Fruit fly (Drosophila melanogaster): ENCODE results near the gene yl.

The yl gene

DNA sequence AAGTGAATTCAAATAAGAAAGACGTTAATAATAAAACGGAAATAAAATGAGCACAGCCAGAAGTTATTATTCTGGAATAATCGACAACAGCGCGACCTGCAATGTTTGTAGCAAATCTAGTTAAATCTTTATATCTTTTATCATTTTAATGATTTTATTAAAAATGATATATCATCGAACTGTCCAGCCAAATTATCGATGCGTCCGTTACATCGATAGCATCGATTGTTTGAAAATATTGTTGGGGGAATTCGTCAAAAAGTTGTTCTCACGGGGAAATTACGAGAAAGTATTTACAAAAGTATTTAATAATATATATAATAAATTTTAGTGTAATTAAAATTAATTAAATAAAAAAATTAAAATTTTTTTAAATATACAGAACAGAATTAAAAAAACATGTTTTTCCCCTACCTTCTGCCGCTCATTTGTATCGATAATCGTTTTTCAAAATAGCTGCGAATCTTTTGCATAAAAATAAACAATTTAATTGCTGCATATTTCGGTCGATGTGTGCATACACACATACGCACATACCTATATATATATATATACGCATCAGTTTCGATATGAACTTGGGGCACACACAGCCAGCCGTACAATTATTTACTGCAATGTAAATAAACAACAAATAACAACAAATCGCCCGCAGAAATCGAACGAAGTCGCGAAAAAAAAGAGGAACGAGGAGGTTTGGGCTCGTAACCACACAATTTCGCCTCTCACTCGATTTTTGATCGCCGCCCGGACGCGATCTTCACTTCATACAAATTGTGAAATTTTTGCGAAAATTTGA is 50.1 kb downstream of the yl start, which contains the start of gene CG32599:
Gene CG32599 (plus strand): TSS at position 746 of the 796 bp plus-strand sequence.
- TF ChIP-seq CG13204 (GFP tag; optimal IDR thresholded peaks at IDR 0.05) (no peak), CG8159 (tag; optimal IDR thresholded peaks at IDR 0.05) (no peak), CG10348 (GFP tag; IDR thresholded peaks at IDR 0.05) (no peak), EcR (GFP tag; optimal IDR thresholded peaks at IDR 0.05) (no peak), CG15710 (tag; optimal IDR thresholded peaks at IDR 0.05) (peak; percentile 25), rn (GFP tag; IDR thresholded peaks at IDR 0.05) (no peak), CG17806 (tag; optimal IDR thresholded peaks at IDR 0.05) (no peak), Snoo (tag; optimal IDR thresholded peaks at IDR 0.05) (no peak), CG14655 (GFP tag; optimal IDR thresholded peaks at IDR 0.05) (no peak), Pif1B (GFP tag; optimal IDR thresholded peaks at IDR 0.05) (no peak), CG8301 (tag; optimal IDR thresholded peaks at IDR 0.05) (no peak), CG12605 (GFP tag; IDR thresholded peaks at IDR 0.05) (no peak), gl (tag; optimal IDR thresholded peaks at IDR 0.05) (no peak), Ets98B (GFP tag; IDR thresholded peaks at IDR 0.05) (peak; percentile 24), Pif1A (GFP tag; optimal IDR thresholded peaks at IDR 0.05) (no peak), D1 (tag; optimal IDR thresholded peaks at IDR 0.05) (no peak), fd96Ca (GFP tag; IDR thresholded peaks at IDR 0.05) (no peak), CG4496 (GFP tag; IDR thresholded peaks at IDR 0.05) (0 out of 3 replicates have a peak, but pooled peaks have one; percentile 17), CG32121 (GFP tag; IDR thresholded peaks at IDR 0.05) (no peak), CG9948 (tag; optimal IDR thresholded peaks at IDR 0.05) (peak; percentile 10), CG34367 (tag; optimal IDR thresholded peaks at IDR 0.05) (no peak)

DNA sequence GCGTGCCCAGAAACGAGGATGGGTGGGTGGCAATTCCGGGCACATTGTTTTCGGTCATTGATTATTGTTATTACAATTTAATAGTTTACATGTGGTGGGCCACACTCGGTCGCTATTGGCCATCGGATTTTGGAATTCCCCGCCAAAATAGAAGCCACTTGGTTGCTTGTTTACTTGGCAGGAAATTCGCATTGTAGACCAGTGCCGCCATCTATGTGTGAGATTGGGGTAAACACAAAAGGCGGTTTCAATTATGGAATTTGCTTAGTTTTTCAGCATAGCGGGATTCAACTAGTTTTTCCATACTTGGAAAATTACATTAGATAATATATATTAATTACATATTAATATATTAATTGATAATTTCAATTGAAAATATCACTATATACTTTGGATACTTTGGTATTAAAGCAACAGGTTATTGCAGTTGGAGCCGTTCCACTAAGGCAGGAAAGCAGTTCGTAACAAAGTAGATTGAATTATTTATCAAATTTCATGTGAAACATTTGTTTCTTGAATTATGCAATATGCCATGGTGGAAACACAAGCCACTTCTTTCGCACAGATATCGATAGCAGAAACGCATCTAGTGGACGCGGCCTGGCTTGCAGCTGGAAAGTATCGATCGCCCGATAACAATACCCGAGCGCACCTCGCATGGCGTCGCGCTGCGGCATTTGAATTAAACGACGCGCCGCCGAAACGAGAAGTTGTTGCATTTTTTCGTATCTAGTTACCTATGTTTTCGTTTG is 54.2 kb downstream of the yl start, which contains the start of gene mud:
Gene mud (plus strand): TSS at position 698 of the 752 bp plus-strand sequence.
- TF ChIP-seq D1 (tag; optimal IDR thresholded peaks at IDR 0.05) (peak; percentile 21), fd96Ca (GFP tag; IDR thresholded peaks at IDR 0.05) (peak; percentile 31; the same call in 1 of the 3 replicates), CG17806 (tag; optimal IDR thresholded peaks at IDR 0.05) (peak; percentile 8), CG10348 (GFP tag; IDR thresholded peaks at IDR 0.05) (no peak)
